Worm (Caenorhabditis elegans) whole organism, L4 larva: ENCODE data around the gene Y2H9A.6.

ENCODE experiments used
- D1046.2 ChIP-seq: fragments of 200-800 bp; sonication (Bioruptor generic); IDR thresholded peaks from 2 replicates; pipeline ENCODE4 v1.3.6; 2022; ENCODE audit warnings: missing genetic modification characterization, missing compliant biosample characterization
- F10B5.3 ChIP-seq: sonication (generic microtip); optimal IDR thresholded peaks from 2 replicates; lab custom pipeline; 2016; ENCODE audit warnings: mild to moderate bottlenecking, missing genetic modification characterization, missing compliant biosample characterization
- F49E8.2 ChIP-seq: sonication (generic microtip); optimal IDR thresholded peaks from 2 replicates; lab custom pipeline; 2016; ENCODE audit warnings: missing compliant biosample characterization, mild to moderate bottlenecking, missing genetic modification characterization, borderline replicate concordance
- Y5F2A.4 ChIP-seq: fragments of 200-800 bp; sonication (Bioruptor generic); optimal IDR thresholded peaks from 2 replicates; lab custom pipeline; 2018; ENCODE audit warnings: mild to moderate bottlenecking, missing genetic modification characterization, missing compliant biosample characterization
- Y75B8A.6 ChIP-seq: fragments of 200-800 bp; sonication (Bioruptor generic); IDR thresholded peaks from 2 replicates; pipeline ENCODE4 v1.3.6; 2022; ENCODE audit warnings: missing genetic modification reagents, missing genetic modification characterization, missing compliant biosample characterization
- aly-2 ChIP-seq: sonication (generic microtip); optimal IDR thresholded peaks from 2 replicates; lab custom pipeline; 2018; ENCODE audit warnings: missing biosample characterization, missing genetic modification characterization
- arid-1 ChIP-seq: fragments of 200-800 bp; sonication (Bioruptor generic); conservative IDR thresholded peaks from 2 replicates; pipeline ENCODE4 v1.3.6; 2022; ENCODE audit warnings: missing genetic modification reagents, missing genetic modification characterization, missing compliant biosample characterization
- ceh-44 ChIP-seq: fragments of 200-800 bp; sonication (Bioruptor generic); IDR thresholded peaks from 2 replicates; pipeline ENCODE4 v1.3.6; 2022; ENCODE audit warnings: missing genetic modification reagents, missing genetic modification characterization, missing compliant biosample characterization
- ceh-62 ChIP-seq: sonication (generic microtip); optimal IDR thresholded peaks from 2 replicates; lab custom pipeline; 2017; ENCODE audit warnings: missing biosample characterization, missing genetic modification characterization
- daf-16 ChIP-seq, 3 experiments: sonication (generic microtip); optimal IDR thresholded peaks; 2 replicates each; lab custom pipeline; 2016 to 2017; ENCODE audit warnings: missing genetic modification characterization in 3 of 3, missing genetic modification reagents in 3 of 3, mild to moderate bottlenecking in 2 of 3, missing compliant biosample characterization in 2 of 3, missing biosample characterization in 1 of 3, moderate library complexity in 1 of 3
- dmd-8 ChIP-seq: fragments of 200-800 bp; sonication (Bioruptor generic); IDR thresholded peaks from 2 replicates; pipeline ENCODE4 v1.3.6; 2022; ENCODE audit warnings: missing genetic modification characterization, missing compliant biosample characterization
- dpl-1 ChIP-seq: fragments of 150-350 bp; optimal IDR thresholded peaks from 2 replicates; lab custom pipeline; 2014; ENCODE audit warnings: missing biosample characterization, missing genetic modification reagents, missing genetic modification characterization
- duxl-1 ChIP-seq: sonication (generic microtip); optimal IDR thresholded peaks from 2 replicates; lab custom pipeline; 2016; ENCODE audit warnings: mild to moderate bottlenecking, missing genetic modification characterization, moderate library complexity, missing compliant biosample characterization; ENCODE audit not compliant: poor library complexity
- dve-1 ChIP-seq: sonication (generic microtip); optimal IDR thresholded peaks from 2 replicates; lab custom pipeline; 2017; ENCODE audit warnings: antibody characterized with exemption, mild to moderate bottlenecking, missing genetic modification characterization, missing compliant biosample characterization; ENCODE audit not compliant: insufficient read depth
- gei-8 ChIP-seq: fragments of 200-800 bp; sonication (Bioruptor generic); optimal IDR thresholded peaks from 2 replicates; lab custom pipeline; 2018; ENCODE audit warnings: mild to moderate bottlenecking, missing genetic modification characterization, missing compliant biosample characterization
- hlh-11 ChIP-seq: fragments of 200-800 bp; sonication (Bioruptor generic); optimal IDR thresholded peaks from 2 replicates; lab custom pipeline; 2018; ENCODE audit warnings: mild to moderate bottlenecking, missing genetic modification characterization, missing compliant biosample characterization
- hmg-1.1 ChIP-seq: fragments of 200-800 bp; sonication (Bioruptor generic); IDR thresholded peaks from 2 replicates; pipeline ENCODE4 v1.3.6; 2022; ENCODE audit warnings: missing genetic modification reagents, missing genetic modification characterization, missing compliant biosample characterization
- lin-1 ChIP-seq: fragments of 200-800 bp; sonication (Bioruptor generic); IDR thresholded peaks from 2 replicates; pipeline ENCODE4 v1.3.6; 2022; ENCODE audit warnings: missing genetic modification reagents, missing genetic modification characterization, missing compliant biosample characterization
- lin-13 ChIP-seq: fragments of 150-350 bp; optimal IDR thresholded peaks from 2 replicates; lab custom pipeline; 2014; ENCODE audit warnings: missing biosample characterization, missing genetic modification reagents, missing genetic modification characterization
- lin-29 ChIP-seq: fragments of 200-800 bp; sonication (Bioruptor generic); IDR thresholded peaks from 2 replicates; pipeline ENCODE4 v1.3.6; 2022; ENCODE audit warnings: missing genetic modification reagents, missing genetic modification characterization, missing compliant biosample characterization
- lin-38 ChIP-seq: fragments of 200-800 bp; sonication (Bioruptor generic); IDR thresholded peaks from 2 replicates; pipeline ENCODE4 v1.3.6; 2022; ENCODE audit warnings: missing genetic modification reagents, missing genetic modification characterization, missing compliant biosample characterization
- lin-39 ChIP-seq: fragments of 150-350 bp; optimal IDR thresholded peaks from 2 replicates; lab custom pipeline; 2014; ENCODE audit warnings: missing biosample characterization, missing genetic modification reagents, missing genetic modification characterization
- lsy-2 ChIP-seq, 2 experiments: fragments of 150-350 bp in 1 of 2; sonication (generic microtip) in 1 of 2; optimal IDR thresholded peaks; 2 replicates each; lab custom pipeline; 2014 to 2017; ENCODE audit warnings: missing biosample characterization in 2 of 2, missing genetic modification characterization in 2 of 2
- madf-9 ChIP-seq: fragments of 200-800 bp; sonication (Bioruptor generic); conservative IDR thresholded peaks from 2 replicates; pipeline ENCODE4 v1.3.6; 2022; ENCODE audit warnings: missing genetic modification reagents, missing genetic modification characterization, missing compliant biosample characterization
- mdl-1 ChIP-seq, 2 experiments: fragments of 150-350 bp in 1 of 2; sonication (generic microtip) in 1 of 2; optimal IDR thresholded peaks; 2 replicates each; lab custom pipeline; 2014 to 2017; ENCODE audit warnings: missing biosample characterization in 2 of 2, missing genetic modification characterization in 2 of 2
- mes-2 ChIP-seq: sonication (generic microtip); optimal IDR thresholded peaks from 2 replicates; lab custom pipeline; 2016; ENCODE audit warnings: missing genotype, mild to moderate bottlenecking, missing genetic modification characterization, missing compliant biosample characterization; ENCODE audit not compliant: poor library complexity, severe bottlenecking
- nhr-102 ChIP-seq: sonication (generic microtip); optimal IDR thresholded peaks from 2 replicates; lab custom pipeline; 2016; ENCODE audit warnings: mild to moderate bottlenecking, missing genetic modification characterization, moderate library complexity, missing compliant biosample characterization
- nhr-11 ChIP-seq: fragments of 150-350 bp; optimal IDR thresholded peaks from 2 replicates; lab custom pipeline; 2014; ENCODE audit warnings: missing biosample characterization, missing genetic modification characterization
- nhr-41 ChIP-seq: fragments of 200-800 bp; sonication (Bioruptor generic); IDR thresholded peaks from 2 replicates; pipeline ENCODE4 v1.3.6; 2022; ENCODE audit warnings: missing genetic modification reagents, missing genetic modification characterization, missing compliant biosample characterization
- nhr-6 ChIP-seq: fragments of 150-350 bp; optimal IDR thresholded peaks from 2 replicates; lab custom pipeline; 2014; ENCODE audit warnings: missing biosample characterization, missing genetic modification characterization
- php-3 ChIP-seq: fragments of 200-800 bp; sonication (Bioruptor generic); IDR thresholded peaks from 2 replicates; pipeline ENCODE4 v1.3.6; 2022; ENCODE audit warnings: missing genetic modification reagents, missing genetic modification characterization, missing compliant biosample characterization
- saeg-2 ChIP-seq: fragments of 200-800 bp; sonication (Bioruptor generic); IDR thresholded peaks from 2 replicates; pipeline ENCODE4 v1.3.6; 2022; ENCODE audit warnings: missing genetic modification reagents, missing genetic modification characterization, missing compliant biosample characterization
- snpc-4 ChIP-seq: fragments of 150-350 bp; optimal IDR thresholded peaks from 2 replicates; lab custom pipeline; 2014; ENCODE audit warnings: missing biosample characterization, missing genetic modification characterization
- spr-1 ChIP-seq: sonication (generic microtip); optimal IDR thresholded peaks from 2 replicates; lab custom pipeline; 2016; ENCODE audit warnings: mild to moderate bottlenecking, missing genetic modification characterization, missing compliant biosample characterization
- tag-97 ChIP-seq: fragments of 200-800 bp; sonication (Bioruptor generic); IDR thresholded peaks from 2 replicates; pipeline ENCODE4 v1.3.6; 2022; ENCODE audit warnings: missing genetic modification characterization, missing compliant biosample characterization
- unc-39 ChIP-seq: sonication (generic microtip); optimal IDR thresholded peaks from 2 replicates; lab custom pipeline; 2017; ENCODE audit warnings: missing biosample characterization, missing genetic modification characterization
- zfp-2 ChIP-seq: sonication (generic microtip); optimal IDR thresholded peaks from 2 replicates; lab custom pipeline; 2016; ENCODE audit warnings: mild to moderate bottlenecking, missing genetic modification characterization, missing compliant biosample characterization
- zfp-3 ChIP-seq: fragments of 200-800 bp; sonication (Bioruptor generic); conservative IDR thresholded peaks from 2 replicates; pipeline ENCODE4 v1.3.6; 2022; ENCODE audit warnings: missing genetic modification reagents, missing genetic modification characterization, missing compliant biosample characterization
- zip-11 ChIP-seq: fragments of 200-800 bp; sonication (Bioruptor generic); IDR thresholded peaks from 2 replicates; pipeline ENCODE4 v1.3.6; 2022; ENCODE audit warnings: missing genetic modification characterization, missing compliant biosample characterization
- ztf-11 ChIP-seq: fragments of 150-350 bp; optimal IDR thresholded peaks from 2 replicates; lab custom pipeline; 2014; ENCODE audit warnings: missing biosample characterization, missing genetic modification characterization

Y2H9A.6 gene

ce11 chrV:13468190-13468765 lies 24.6 kb downstream of the Y2H9A.6 start, which contains the start of the genes F25H9.6 and F25H9.7 (continued):
- peak; percentile 63; the same call in 1 of the 2 replicates for TF ChIP-seq ceh-44 (GFP tag; lab: Robert Waterston, UW)
- TF ChIP-seq arid-1 (GFP tag; lab: Robert Waterston, UW), result peak; percentile 60; the same call in 1 of the 2 replicates
- TF ChIP-seq saeg-2, result no peak
- TF ChIP-seq madf-9 (GFP tag; lab: Robert Waterston, UW), result peak; percentile 93
- TF ChIP-seq Y75B8A.6 (GFP tag; lab: Robert Waterston, UW), result no peak
- TF ChIP-seq php-3 (GFP tag; lab: Robert Waterston, UW), result no peak
- TF ChIP-seq unc-39 (tag; lab: Kevin White, UChicago), result no peak
- TF ChIP-seq ceh-62 (tag; lab: Kevin White, UChicago), result no peak
- TF ChIP-seq F49E8.2 (tag; lab: Kevin White, UChicago), result peak; percentile 79
- peak; percentile 66 for TF ChIP-seq lin-13 (GFP tag; lab: Kevin White, UChicago)
- no peak for TF ChIP-seq lin-39 (tag; lab: Kevin White, UChicago)
- no peak for TF ChIP-seq snpc-4
- peak; percentile 66 for TF ChIP-seq hlh-11

ce11 chrV:13472062-13472461 lies 28.4 kb downstream of the Y2H9A.6 start:
- TF ChIP-seq daf-16 (GFP tag; optimal IDR thresholded peaks at IDR 0.05; lab: Kevin White, UChicago), result peak in 1 of 2 experiments; percentile 59
- TF ChIP-seq daf-16 (tag; optimal IDR thresholded peaks at IDR 0.05; lab: Kevin White, UChicago), result no peak
- no peak for TF ChIP-seq lin-13 (GFP tag; lab: Kevin White, UChicago)
- TF ChIP-seq gei-8 (GFP tag; lab: Kevin White, UChicago), result no peak
- TF ChIP-seq nhr-11 (tag; lab: Kevin White, UChicago), result peak; percentile 14
- no peak for TF ChIP-seq mes-2

ce11 chrV:13473467-13473866 lies 29.8 kb downstream of the Y2H9A.6 start, which contains the start of gene T10G3.1:
Gene T10G3.1, minus strand, starts transcription at chrV:13473679.
- TF ChIP-seq nhr-41, result no peak
- no peak for TF ChIP-seq nhr-102 (tag; lab: Kevin White, UChicago)
- peak in 1 of 2 experiments; percentile 94 for TF ChIP-seq daf-16 (GFP tag; optimal IDR thresholded peaks at IDR 0.05; lab: Kevin White, UChicago)
- TF ChIP-seq daf-16 (tag; optimal IDR thresholded peaks at IDR 0.05; lab: Kevin White, UChicago), result no peak
- TF ChIP-seq nhr-11 (tag; lab: Kevin White, UChicago), result peak; percentile 49
- TF ChIP-seq lsy-2 (tag; optimal IDR thresholded peaks at IDR 0.05; lab: Kevin White, UChicago), result no peak
- no peak for TF ChIP-seq aly-2 (tag; lab: Kevin White, UChicago)
- TF ChIP-seq nhr-6 (tag; lab: Kevin White, UChicago), result no peak
- TF ChIP-seq dmd-8, result no peak
- TF ChIP-seq tag-97 (GFP tag; lab: Robert Waterston, UW), result no peak
- TF ChIP-seq mdl-1 (tag; optimal IDR thresholded peaks at IDR 0.05; lab: Kevin White, UChicago), result no peak

DNA sequence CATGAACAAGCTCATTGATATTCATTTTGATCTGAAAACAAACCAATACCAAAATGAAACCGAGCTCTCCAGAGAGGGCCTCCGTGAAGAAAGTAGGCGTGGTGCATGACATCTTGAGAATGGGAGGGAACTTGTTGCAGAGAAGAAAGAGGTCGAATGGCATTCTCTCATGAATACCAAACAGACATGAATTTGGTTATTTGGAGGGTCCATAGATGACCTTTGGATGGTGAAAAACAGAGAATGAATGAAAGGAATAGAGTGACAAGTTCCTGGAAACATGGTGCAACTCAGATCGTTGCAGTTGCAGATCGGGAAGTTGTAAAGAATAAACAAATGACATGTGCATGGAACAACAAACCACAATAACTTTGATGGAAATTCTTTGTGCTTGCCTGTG lies 32.7 kb downstream of the Y2H9A.6 start, which contains the start of gene T10G3.8:
T10G3.8 (minus strand) TSS at position 101 of the 400 bp plus-strand sequence.
- no peak for TF ChIP-seq D1046.2

- TF ChIP-seq ztf-11 (tag; lab: Kevin White, UChicago) (no peak), zfp-3 (GFP tag; lab: Robert Waterston, UW) (no peak)
These were observed 36.1 kb downstream of the Y2H9A.6 start, which contains the start of gene T10G3.2 for ce11 chrV:13479766-13480165. Gene T10G3.2, minus strand, starts transcription at chrV:13479866.

DNA sequence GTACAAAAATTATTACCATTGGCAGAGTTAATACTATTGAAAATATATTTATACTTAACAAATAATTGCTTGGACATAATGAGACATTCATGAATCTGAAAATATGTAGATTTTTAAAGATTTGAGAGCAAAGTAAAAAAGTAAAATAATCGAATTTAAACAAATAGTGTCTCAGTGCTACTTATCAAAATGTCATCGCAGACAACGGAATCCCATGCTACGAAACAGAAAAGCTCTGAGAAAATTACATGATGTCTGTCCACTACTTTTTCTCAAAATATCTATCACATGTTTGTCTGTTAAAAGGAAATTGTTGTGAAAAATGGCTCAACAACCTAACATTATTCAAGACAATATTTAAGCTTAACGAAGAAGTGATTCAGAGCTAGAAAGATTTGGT lies 40.7 kb downstream of the Y2H9A.6 start, which contains the start of gene T10G3.4:
T10G3.4 (minus strand) TSS at position 101 of the 400 bp plus-strand sequence.
- TF ChIP-seq lin-1 (GFP tag; lab: Robert Waterston, UW), result no peak
- no peak for TF ChIP-seq hmg-1.1 (GFP tag; lab: Robert Waterston, UW)
- no peak for TF ChIP-seq F10B5.3 (tag; lab: Kevin White, UChicago)
- no peak for TF ChIP-seq dpl-1
- no peak for TF ChIP-seq saeg-2
- TF ChIP-seq zfp-2 (tag; lab: Kevin White, UChicago), result no peak
- TF ChIP-seq zip-11, result no peak
- no peak for TF ChIP-seq mes-2
- no peak for TF ChIP-seq Y5F2A.4
- no peak for TF ChIP-seq snpc-4
- TF ChIP-seq spr-1, result no peak
- TF ChIP-seq dve-1 (tag; lab: Kevin White, UChicago), result no peak
- TF ChIP-seq hlh-11, result no peak
- no peak for TF ChIP-seq lin-29 (GFP tag; lab: Robert Waterston, UW)
- TF ChIP-seq duxl-1 (tag; lab: Kevin White, UChicago), result no peak
- no peak for TF ChIP-seq lin-38
